Fruit fly (Drosophila melanogaster) whole organism, larva: ENCODE results near the gene CNPYb.

Source experiments
- noc ChIP-seq: fragments of 200-800 bp; sonication (Bioruptor generic); optimal IDR thresholded peaks from 3 replicates; lab custom pipeline; 2019; ENCODE audit warnings: missing biosample characterization, mild to moderate bottlenecking, missing genetic modification characterization, moderate library complexity

Gene CNPYb

DNA sequence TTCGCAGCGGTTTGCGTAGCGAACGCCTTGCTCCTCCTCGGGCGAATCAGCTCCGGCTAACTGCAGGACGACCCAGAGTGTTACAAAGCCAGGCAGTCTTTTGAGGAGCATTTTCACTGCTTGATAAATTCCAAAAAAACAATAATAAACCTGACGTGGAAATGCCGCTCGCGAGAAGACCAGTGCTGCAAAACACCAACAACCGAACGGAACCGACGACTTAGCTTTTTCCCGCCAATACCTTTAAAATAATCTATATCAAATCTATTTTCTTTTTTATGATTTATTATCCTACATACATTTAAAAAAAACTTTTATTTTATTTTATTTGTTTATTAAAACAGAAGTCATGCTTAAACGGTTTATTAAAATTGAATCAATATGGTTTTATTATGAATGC is at the start of gene CNPYb:
TSS of gene CNPYb (minus strand) at position 186 of the 400 bp plus-strand sequence.
- no peak for TF ChIP-seq noc (tag; lab: Kevin White, UChicago)

- TF ChIP-seq noc (tag; lab: Kevin White, UChicago): no peak
These were observed 48.0 kb upstream of the CNPYb start for dm6 chr3L:19143940-19144571.

DNA sequence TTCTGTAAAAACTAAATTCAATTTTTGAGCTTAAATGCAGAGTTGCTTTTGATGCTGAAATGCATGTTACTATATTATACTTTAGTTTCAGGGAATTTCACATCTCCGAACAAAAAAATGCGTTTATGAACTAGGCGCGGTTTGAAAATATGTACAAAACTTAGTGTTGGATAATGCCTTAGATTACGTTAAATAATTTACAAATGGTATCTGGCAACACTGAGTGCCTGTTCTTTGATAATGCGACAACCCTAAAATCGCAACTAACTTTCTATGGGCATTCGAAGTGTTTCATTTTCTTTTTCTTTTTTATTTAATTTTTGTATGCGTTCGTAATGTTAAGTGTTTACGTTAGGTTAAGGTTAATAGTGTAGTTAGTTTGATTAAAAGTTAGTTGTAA is 46.6 kb upstream of the CNPYb start:
- no peak for TF ChIP-seq noc (tag; lab: Kevin White, UChicago)

- TF ChIP-seq noc (tag; lab: Kevin White, UChicago): no peak
These were observed 44.3 kb upstream of the CNPYb start for dm6 chr3L:19140084-19141011.

DNA sequence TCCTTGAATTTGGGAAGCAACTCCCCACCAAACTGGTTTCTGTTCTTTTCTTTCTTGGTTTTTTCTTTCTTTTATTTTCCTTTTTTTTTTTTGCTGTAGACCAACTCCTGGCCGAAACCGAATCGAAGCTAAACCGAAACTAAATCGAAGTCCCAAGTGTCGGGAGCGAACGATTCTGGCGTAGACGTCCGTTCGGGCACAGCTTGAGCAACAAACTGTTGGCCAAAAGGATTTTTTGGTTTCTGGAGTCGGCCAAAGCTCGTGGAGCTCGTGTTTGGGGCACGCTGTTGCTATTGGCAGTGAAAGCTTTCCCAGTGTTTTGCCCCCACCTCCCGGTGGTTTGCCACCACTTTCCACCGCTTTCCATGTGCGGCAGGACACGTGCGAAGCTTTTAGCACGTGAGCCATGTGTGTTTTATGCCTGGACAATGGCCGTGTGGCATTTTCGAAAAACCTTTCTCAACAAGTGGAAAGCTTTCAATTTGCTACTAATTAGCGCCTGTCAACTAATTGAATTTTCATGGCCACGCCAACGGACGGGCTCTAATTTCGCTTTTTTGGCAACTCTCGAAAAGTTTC is 43.0 kb upstream of the CNPYb start, which contains the start of gene CG14082:
TSS of gene CG14082 (minus strand) at position 51 of the 579 bp plus-strand sequence.
- TF ChIP-seq noc (tag; lab: Kevin White, UChicago): no peak

DNA sequence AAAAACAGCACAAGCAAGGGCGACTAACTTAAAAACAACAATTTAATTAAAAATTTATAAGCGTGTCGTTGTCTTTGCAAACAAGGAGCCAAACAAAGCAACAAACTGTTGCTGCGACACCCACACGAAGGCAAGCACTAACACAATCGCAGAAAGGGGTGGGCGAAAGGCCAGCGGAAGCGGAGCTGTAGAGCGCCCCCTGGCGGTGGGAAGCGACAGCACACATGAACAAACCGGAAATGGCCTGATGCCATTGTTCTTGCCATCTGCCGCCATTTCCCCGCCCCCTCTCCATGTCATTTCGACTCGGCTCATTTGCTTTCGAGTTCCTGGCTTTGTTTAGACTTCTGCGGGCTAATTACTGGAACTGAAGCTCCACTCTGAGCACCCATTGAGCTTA is 36.6 kb upstream of the CNPYb start:
- TF ChIP-seq noc (tag; lab: Kevin White, UChicago): no peak

- no peak for TF ChIP-seq noc (tag; lab: Kevin White, UChicago)
These were observed 33.5 kb upstream of the CNPYb start, which contains the start of gene Spn75F for dm6 chr3L:19129565-19129964. Spn75F (minus strand) TSS chr3L:19129665.

dm6 chr3L:19100188-19100587 is 4.2 kb upstream of the CNPYb start, which contains the start of gene Gem2:
Gem2 (minus strand) TSS chr3L:19100363.
- TF ChIP-seq noc (tag; lab: Kevin White, UChicago): no peak

- TF ChIP-seq noc (tag; lab: Kevin White, UChicago): no peak
These were observed 1.7 kb upstream of the CNPYb start, which contains the start of the genes Naxd and CG14079 for dm6 chr3L:19097665-19098082. Naxd (minus strand) TSS chr3L:19097709. CG14079 (plus strand) TSS chr3L:19097999.

dm6 chr3L:19097102-19097501 is 1.1 kb upstream of the CNPYb start:
- no peak for TF ChIP-seq noc (tag; lab: Kevin White, UChicago)

- TF ChIP-seq noc (tag; lab: Kevin White, UChicago): no peak
These were observed 3.6 kb downstream of the CNPYb start, which contains the start of gene MESR6 for dm6 chr3L:19092125-19093058. MESR6 (plus strand) TSS chr3L:19092670.

DNA sequence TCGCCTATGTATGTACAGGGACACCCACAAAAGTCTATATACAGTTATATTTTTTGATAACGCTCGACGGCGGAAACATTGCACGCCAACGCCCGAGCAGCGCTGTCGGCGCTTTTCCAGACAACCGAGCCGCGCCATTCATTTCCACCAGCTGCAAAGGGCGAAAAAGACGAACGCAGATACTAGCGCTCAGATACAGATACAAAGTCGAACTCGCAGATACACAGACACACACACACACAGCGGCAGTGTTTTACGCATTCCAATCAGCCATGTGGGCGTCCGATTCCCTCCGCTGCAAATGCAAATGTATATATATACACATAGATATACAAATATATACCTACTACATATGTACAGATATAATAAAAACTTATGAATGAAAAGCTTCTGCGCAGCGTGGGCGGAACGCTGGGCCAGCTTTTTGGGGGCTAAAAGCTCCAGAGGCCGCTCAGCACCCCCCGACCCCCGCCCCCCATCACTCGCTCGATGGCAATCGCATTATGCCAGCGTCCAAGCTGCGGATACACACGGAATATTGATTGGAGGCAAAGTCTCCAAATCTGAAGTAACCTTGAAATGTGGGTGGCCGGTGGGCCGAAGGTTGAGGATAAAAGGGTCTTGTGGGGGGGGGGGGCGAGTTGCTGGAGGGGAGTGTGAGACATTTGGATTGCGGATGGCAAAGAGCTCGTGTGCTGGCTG is 4.4 kb downstream of the CNPYb start:
- TF ChIP-seq noc (tag; lab: Kevin White, UChicago): no peak

- TF ChIP-seq noc (tag; lab: Kevin White, UChicago): no peak
These were observed 6.9 kb downstream of the CNPYb start for dm6 chr3L:19089120-19089519.
